Worm (Caenorhabditis elegans) whole organism, late embryonic: ENCODE results near the gene C06B8.7.

Experiments used
- K02D7.2 ChIP-seq: sonication (generic microtip); optimal IDR thresholded peaks from 2 replicates; lab custom pipeline; 2017; ENCODE audit warnings: mild to moderate bottlenecking, missing genetic modification characterization, missing compliant biosample characterization
- K09A11.1 ChIP-seq: sonication (generic microtip); optimal IDR thresholded peaks from 2 replicates; lab custom pipeline; 2017; ENCODE audit warnings: antibody characterized with exemption, mild to moderate bottlenecking, missing genetic modification characterization, missing compliant biosample characterization; ENCODE audit not compliant: insufficient read depth
- T23F11.4 ChIP-seq: fragments of 200-800 bp; sonication (Bioruptor generic); optimal IDR thresholded peaks from 2 replicates; lab custom pipeline; 2018; ENCODE audit warnings: mild to moderate bottlenecking, missing genetic modification characterization, missing compliant biosample characterization
- Y22D7AL.16 ChIP-seq: sonication (generic microtip); optimal IDR thresholded peaks from 2 replicates; lab custom pipeline; 2016; ENCODE audit warnings: missing genetic modification characterization, missing compliant biosample characterization
- ahr-1 ChIP-seq: sonication (generic microtip); optimal IDR thresholded peaks from 2 replicates; lab custom pipeline; 2016; ENCODE audit warnings: missing genetic modification characterization, missing compliant biosample characterization
- ceh-14 ChIP-seq: sonication (generic microtip); optimal IDR thresholded peaks from 2 replicates; lab custom pipeline; 2016; ENCODE audit warnings: missing genotype, missing genetic modification characterization, missing compliant biosample characterization
- ceh-19 ChIP-seq: fragments of 200-800 bp; sonication (Bioruptor generic); optimal IDR thresholded peaks from 2 replicates; lab custom pipeline; 2018; ENCODE audit warnings: mild to moderate bottlenecking, missing genetic modification characterization, missing compliant biosample characterization
- ceh-22 ChIP-seq: sonication (generic microtip); optimal IDR thresholded peaks from 2 replicates; lab custom pipeline; 2017; ENCODE audit warnings: missing biosample characterization, missing genetic modification characterization
- ceh-30 ChIP-seq: fragments of 150-350 bp; optimal IDR thresholded peaks from 2 replicates; lab custom pipeline; 2014; ENCODE audit warnings: missing biosample characterization, missing genetic modification characterization
- ceh-34 ChIP-seq: sonication (generic microtip); optimal IDR thresholded peaks from 2 replicates; lab custom pipeline; 2016; ENCODE audit warnings: mild to moderate bottlenecking, missing genetic modification characterization, missing compliant biosample characterization
- ceh-45 ChIP-seq: fragments of 200-800 bp; sonication (Bioruptor generic); IDR thresholded peaks from 2 replicates; pipeline ENCODE4 v1.3.6; 2022; ENCODE audit warnings: missing genetic modification reagents, missing genetic modification characterization, missing compliant biosample characterization
- ceh-48 ChIP-seq: sonication (generic microtip); optimal IDR thresholded peaks from 2 replicates; lab custom pipeline; 2016; ENCODE audit warnings: missing genetic modification characterization, inconsistent platforms, missing compliant biosample characterization
- ceh-6 ChIP-seq: fragments of 200-800 bp; sonication (Bioruptor generic); optimal IDR thresholded peaks from 2 replicates; lab custom pipeline; 2018; ENCODE audit warnings: mild to moderate bottlenecking, missing genetic modification characterization, missing compliant biosample characterization
- ceh-9 ChIP-seq: sonication (generic microtip); optimal IDR thresholded peaks from 2 replicates; lab custom pipeline; 2016; ENCODE audit warnings: mild to moderate bottlenecking, missing genetic modification characterization, inconsistent platforms, missing compliant biosample characterization
- che-1 ChIP-seq: sonication (generic microtip); optimal IDR thresholded peaks from 2 replicates; lab custom pipeline; 2016; ENCODE audit warnings: mild to moderate bottlenecking, missing genetic modification characterization, missing compliant biosample characterization
- dmd-4 ChIP-seq: sonication (generic microtip); optimal IDR thresholded peaks from 2 replicates; lab custom pipeline; 2016; ENCODE audit warnings: borderline replicate concordance, missing genetic modification characterization, missing compliant biosample characterization
- dve-1 ChIP-seq: sonication (generic microtip); optimal IDR thresholded peaks from 2 replicates; lab custom pipeline; 2017; ENCODE audit warnings: antibody characterized with exemption, mild to moderate bottlenecking, missing genetic modification characterization, missing compliant biosample characterization
- elt-4 ChIP-seq: sonication (generic microtip); optimal IDR thresholded peaks from 2 replicates; lab custom pipeline; 2016; ENCODE audit warnings: missing genetic modification characterization, missing compliant biosample characterization
- eyg-1 ChIP-seq: sonication (generic microtip); optimal IDR thresholded peaks from 2 replicates; lab custom pipeline; 2016; ENCODE audit warnings: missing genotype, missing genetic modification characterization, missing compliant biosample characterization
- gmeb-2 ChIP-seq: sonication (generic microtip); optimal IDR thresholded peaks from 2 replicates; lab custom pipeline; 2016; ENCODE audit warnings: missing genetic modification characterization, inconsistent platforms, missing compliant biosample characterization
- hlh-6 ChIP-seq: sonication (generic microtip); optimal IDR thresholded peaks from 2 replicates; lab custom pipeline; 2016; ENCODE audit warnings: missing genotype, missing genetic modification characterization, missing compliant biosample characterization
- hlh-8 ChIP-seq: sonication (generic microtip); optimal IDR thresholded peaks from 2 replicates; lab custom pipeline; 2016; ENCODE audit warnings: missing genotype, missing genetic modification characterization, missing compliant biosample characterization
- lim-6 ChIP-seq: sonication (generic microtip); optimal IDR thresholded peaks from 2 replicates; lab custom pipeline; 2016; ENCODE audit warnings: missing genetic modification characterization, missing compliant biosample characterization
- madf-2 ChIP-seq: sonication (generic microtip); optimal IDR thresholded peaks from 2 replicates; lab custom pipeline; 2017; ENCODE audit warnings: missing genetic modification characterization, missing compliant biosample characterization
- nhr-232 ChIP-seq: sonication (generic microtip); optimal IDR thresholded peaks from 2 replicates; lab custom pipeline; 2016; ENCODE audit warnings: missing genetic modification characterization, missing compliant biosample characterization
- odd-2 ChIP-seq: sonication (generic microtip); optimal IDR thresholded peaks from 2 replicates; lab custom pipeline; 2017; ENCODE audit warnings: antibody characterized with exemption, mild to moderate bottlenecking, missing genetic modification characterization, missing compliant biosample characterization
- pat-9 ChIP-seq: fragments of 200-800 bp; sonication (Bioruptor generic); optimal IDR thresholded peaks from 2 replicates; lab custom pipeline; 2018; ENCODE audit warnings: mild to moderate bottlenecking, missing genetic modification characterization, moderate library complexity, missing compliant biosample characterization
- pax-1 ChIP-seq: fragments of 150-350 bp; optimal IDR thresholded peaks from 2 replicates; lab custom pipeline; 2014; ENCODE audit warnings: missing biosample characterization, missing genetic modification characterization
- pha-2 ChIP-seq: sonication (generic microtip); optimal IDR thresholded peaks from 2 replicates; lab custom pipeline; 2017; ENCODE audit warnings: mild to moderate bottlenecking, missing genetic modification characterization, missing compliant biosample characterization
- pha-4 ChIP-seq: fragments of 150-350 bp; optimal IDR thresholded peaks from 2 replicates; lab custom pipeline; 2018; ENCODE audit warnings: missing biosample characterization, missing genetic modification reagents, missing genetic modification characterization
- ref-2 ChIP-seq: sonication (generic microtip); optimal IDR thresholded peaks from 2 replicates; lab custom pipeline; 2016; ENCODE audit warnings: missing genetic modification characterization, missing compliant biosample characterization
- rnt-1 ChIP-seq: sonication (generic microtip); optimal IDR thresholded peaks from 2 replicates; lab custom pipeline; 2016; ENCODE audit warnings: missing genetic modification characterization, missing compliant biosample characterization
- sdc-2 ChIP-seq: sonication (generic microtip); optimal IDR thresholded peaks from 2 replicates; lab custom pipeline; 2016; ENCODE audit warnings: missing genotype, missing genetic modification characterization, missing compliant biosample characterization
- sox-2 ChIP-seq: fragments of 200-800 bp; sonication (Bioruptor generic); IDR thresholded peaks from 2 replicates; pipeline ENCODE4 v1.3.6; 2022; ENCODE audit warnings: missing genetic modification reagents, missing genetic modification characterization, missing compliant biosample characterization
- syd-9 ChIP-seq: sonication (generic microtip); optimal IDR thresholded peaks from 2 replicates; lab custom pipeline; 2016; ENCODE audit warnings: mild to moderate bottlenecking, missing genetic modification characterization, moderate library complexity, missing compliant biosample characterization
- ttx-3 ChIP-seq: sonication (generic microtip); optimal IDR thresholded peaks from 2 replicates; lab custom pipeline; 2016; ENCODE audit warnings: missing genetic modification reagents, missing genetic modification characterization, missing compliant biosample characterization
- unc-42 ChIP-seq: sonication (generic microtip); optimal IDR thresholded peaks from 2 replicates; lab custom pipeline; 2016; ENCODE audit warnings: missing genotype, missing genetic modification characterization, missing compliant biosample characterization
- zip-5 ChIP-seq: sonication (generic microtip); optimal IDR thresholded peaks from 2 replicates; lab custom pipeline; 2016; ENCODE audit warnings: missing genetic modification characterization, missing compliant biosample characterization

Gene C06B8.7

ce11 chrV:15465032-15465727 is 33.4 kb upstream of the C06B8.7 start, which contains the start of gene pqn-71 (continued):
- TF ChIP-seq pat-9 (tag; lab: Kevin White, UChicago) (peak; percentile 87), gmeb-2 (tag; lab: Kevin White, UChicago) (peak; percentile 86), rnt-1 (tag; lab: Kevin White, UChicago) (peak; percentile 81), ceh-45 (peak; percentile 73), ceh-19 (peak; percentile 84), odd-2 (tag; lab: Kevin White, UChicago) (no peak), K09A11.1 (tag; lab: Kevin White, UChicago) (peak; percentile 73), pha-4 (no peak), che-1 (peak; percentile 80), ceh-9 (tag; lab: Kevin White, UChicago) (peak; percentile 18), ahr-1 (peak; percentile 40), madf-2 (tag; lab: Kevin White, UChicago) (peak; percentile 90), lim-6 (tag; lab: Kevin White, UChicago) (peak; percentile 72), unc-42 (tag; lab: Kevin White, UChicago) (peak; percentile 2), pax-1 (tag; lab: Kevin White, UChicago) (no peak), Y22D7AL.16 (peak; percentile 86), ceh-34 (tag; lab: Kevin White, UChicago) (peak; percentile 86), T23F11.4 (GFP tag; lab: Kevin White, UChicago) (peak; percentile 79), sox-2 (GFP tag; lab: Robert Waterston, UW) (peak; percentile 72), ceh-14 (tag; lab: Kevin White, UChicago) (peak; percentile 89), nhr-232 (tag; lab: Kevin White, UChicago) (peak; percentile 79), pha-2 (tag; lab: Kevin White, UChicago) (peak; percentile 80), dve-1 (tag; lab: Kevin White, UChicago) (peak; percentile 83)

- TF ChIP-seq eyg-1 (no peak), ref-2 (no peak), K02D7.2 (no peak), ttx-3 (tag; lab: Kevin White, UChicago) (no peak), hlh-6 (tag; lab: Kevin White, UChicago) (no peak), ceh-48 (tag; lab: Kevin White, UChicago) (no peak), ceh-22 (no peak), unc-42 (tag; lab: Kevin White, UChicago) (no peak)
- TF ChIP-seq, all 69 proteins: peak for 0
Measured at ce11 chrV:15466017-15466416, 32.5 kb upstream of the C06B8.7 start.

- no peak for TF ChIP-seq hlh-6 (tag; lab: Kevin White, UChicago)
- TF ChIP-seq zip-5 (tag; lab: Kevin White, UChicago) = no peak
- TF ChIP-seq nhr-232 (tag; lab: Kevin White, UChicago) = no peak
- no peak for TF ChIP-seq ceh-19
- no peak for TF ChIP-seq dmd-4
- no peak for TF ChIP-seq unc-42 (tag; lab: Kevin White, UChicago)
- TF ChIP-seq elt-4 = no peak
Measured at ce11 chrV:15466719-15467118, 31.8 kb upstream of the C06B8.7 start.

ce11 chrV:15471029-15471428 is 27.5 kb upstream of the C06B8.7 start, which contains the start of gene dpf-1:
Gene dpf-1 (plus strand): TSS chrV:15471329.
- TF ChIP-seq syd-9 (tag; lab: Kevin White, UChicago) (no peak), hlh-8 (tag; lab: Kevin White, UChicago) (no peak), ceh-30 (tag; lab: Kevin White, UChicago) (no peak), ceh-6 (GFP tag; lab: Kevin White, UChicago) (no peak), eyg-1 (no peak), K09A11.1 (tag; lab: Kevin White, UChicago) (no peak), rnt-1 (tag; lab: Kevin White, UChicago) (no peak), che-1 (no peak), sdc-2 (tag; lab: Kevin White, UChicago) (no peak), pat-9 (tag; lab: Kevin White, UChicago) (no peak)
- TF ChIP-seq, all 69 proteins: peak for 0
